Fruit fly (Drosophila melanogaster) ovary, adult (tissue): ENCODE data around the gene Syx13.

Experiments
- CG17801 ChIP-seq: fragments of 200-800 bp; optimal IDR thresholded peaks from 2 replicates; lab custom pipeline; 2019; ENCODE audit warnings: missing biosample characterization, mild to moderate bottlenecking, missing genetic modification characterization, moderate library complexity; ENCODE audit not compliant: partially characterized antibody

Gene Syx13

dm6 chr3L:13044335-13044814 lies at the start of gene Syx13:
Gene Syx13, plus strand, starts transcription at chr3L:13044434.
- TF ChIP-seq CG17801 (GFP tag; lab: Kevin White, UChicago), result no peak

DNA sequence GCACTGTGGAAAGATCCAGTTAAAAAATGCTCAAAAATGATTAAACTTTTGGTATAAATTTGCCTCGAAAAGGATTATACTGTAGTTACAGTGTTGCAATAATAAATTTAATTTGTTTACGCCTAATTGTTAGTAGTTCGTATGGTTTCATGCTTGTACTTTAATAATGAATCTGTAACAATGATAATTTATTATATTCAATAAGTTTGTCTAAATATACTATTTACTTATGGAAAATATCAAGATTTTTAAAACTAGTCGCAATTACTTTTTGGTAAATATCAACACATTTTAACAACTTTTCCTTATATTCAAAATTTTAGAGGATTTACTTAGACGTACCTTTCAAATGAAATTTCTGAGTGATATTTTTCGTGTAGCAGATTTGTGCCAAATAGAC lies 49.4 kb upstream of the Syx13 start, which contains the start of gene CG11262:
CG11262 (plus strand) TSS at position 301 of the 400 bp plus-strand sequence.
- TF ChIP-seq CG17801 (GFP tag; lab: Kevin White, UChicago), result no peak

dm6 chr3L:13006490-13006889 lies 37.7 kb upstream of the Syx13 start, which contains the start of gene CG11263:
Gene CG11263, plus strand, starts transcription at chr3L:13006817.
- no peak for TF ChIP-seq CG17801 (GFP tag; lab: Kevin White, UChicago)

DNA sequence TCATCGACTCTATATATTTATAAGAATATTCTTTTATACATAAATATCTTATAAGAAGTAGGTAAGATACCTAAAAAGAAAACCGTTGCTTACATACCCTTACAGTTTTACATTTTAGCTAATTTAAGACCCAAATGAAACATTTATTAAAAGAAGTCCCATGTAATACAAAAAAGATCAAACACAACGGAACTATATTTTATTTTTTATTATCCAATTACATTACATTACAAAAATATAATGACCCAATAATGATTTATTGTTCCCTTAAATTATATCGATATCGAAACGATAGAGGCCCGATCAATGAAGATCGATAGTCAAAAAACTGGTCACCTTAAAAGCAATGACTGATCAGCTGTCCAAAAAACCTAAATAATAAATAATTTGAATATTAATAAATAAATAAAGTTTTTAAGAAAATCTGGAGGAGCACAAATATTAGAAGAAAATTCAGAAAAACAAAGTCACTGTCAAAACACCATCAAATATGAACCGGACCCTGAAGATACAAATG lies 36.2 kb upstream of the Syx13 start:
- peak; percentile 2 for TF ChIP-seq CG17801 (GFP tag; lab: Kevin White, UChicago)

DNA sequence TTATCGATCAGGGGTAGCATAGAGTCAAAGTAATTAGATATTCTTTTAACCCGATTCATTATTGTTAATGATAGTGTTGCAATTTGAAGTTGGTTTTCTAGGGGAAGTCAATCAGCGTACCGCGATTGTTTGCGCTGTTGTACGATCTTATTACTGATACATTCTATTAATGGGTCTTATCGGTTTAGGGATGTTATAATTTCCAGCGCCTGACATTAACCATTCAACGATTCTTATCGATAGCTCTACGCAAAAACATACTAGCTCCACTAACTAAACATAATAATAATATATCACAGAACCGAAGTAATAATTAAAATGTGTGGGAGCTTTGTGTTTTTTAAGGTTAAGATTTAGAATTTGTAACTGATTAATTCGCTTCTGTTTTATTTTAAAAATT lies 32.7 kb upstream of the Syx13 start, which contains the start of gene Cul6:
Cul6 (minus strand) TSS at position 175 of the 400 bp plus-strand sequence.
- TF ChIP-seq CG17801 (GFP tag; lab: Kevin White, UChicago), result no peak

DNA sequence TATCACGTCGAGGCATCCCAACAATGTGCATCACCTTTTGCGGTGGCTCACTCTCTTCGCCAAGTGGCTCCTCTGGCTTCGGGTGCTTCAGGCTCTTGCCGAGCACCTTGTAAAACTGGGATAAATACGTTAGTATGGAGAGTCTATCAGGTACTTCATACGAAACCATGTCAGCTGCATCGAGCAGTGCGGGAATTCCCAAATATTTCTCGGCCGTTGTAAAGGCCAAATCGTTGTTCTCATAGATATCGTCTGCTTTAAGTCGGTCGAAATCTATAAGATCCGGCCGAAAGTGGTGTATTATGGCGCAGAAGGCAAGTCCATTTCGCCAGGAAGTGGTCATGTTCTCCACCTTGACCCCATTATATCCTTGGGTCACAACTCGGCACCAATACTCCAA lies 29.5 kb upstream of the Syx13 start:
- TF ChIP-seq CG17801 (GFP tag; lab: Kevin White, UChicago), result no peak

DNA sequence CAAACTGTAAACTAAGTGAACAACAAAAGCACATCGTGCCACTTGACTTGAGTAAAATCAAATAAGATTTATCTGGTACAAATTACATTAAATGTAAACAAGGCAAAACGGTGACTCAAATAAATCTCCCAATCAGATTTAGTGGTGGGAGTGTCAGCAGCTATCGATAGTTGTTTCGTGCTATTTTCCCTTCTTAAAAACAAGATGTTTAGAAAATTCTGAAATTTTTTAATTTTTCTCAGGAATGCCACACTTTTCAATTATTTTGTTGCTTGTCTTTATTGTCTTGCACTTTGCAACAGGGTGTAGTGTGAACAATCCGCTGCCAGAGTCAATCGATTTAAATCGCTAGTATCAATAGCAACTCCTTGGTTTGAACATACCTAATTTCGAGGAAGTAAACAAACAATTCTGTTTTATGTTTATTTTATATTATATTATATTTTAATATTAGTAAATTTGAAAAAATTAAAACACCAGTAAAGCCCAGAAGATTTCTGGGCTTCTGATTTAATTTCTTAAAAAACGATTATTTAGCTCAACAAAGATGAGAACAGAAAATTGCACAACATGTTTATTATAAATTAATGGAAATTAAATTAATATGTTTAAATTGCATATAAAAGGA lies 28.9 kb upstream of the Syx13 start, which contains the start of gene MICAL-like:
MICAL-like (minus strand) TSS at position 138 of the 628 bp plus-strand sequence.
- TF ChIP-seq CG17801 (GFP tag; lab: Kevin White, UChicago), result peak; percentile 24

- TF ChIP-seq CG17801 (GFP tag; lab: Kevin White, UChicago), result peak; percentile 84
Observed at dm6 chr3L:13015823-13016465, 28.3 kb upstream of the Syx13 start, which contains the start of gene CG11267. Gene CG11267, plus strand, starts transcription at chr3L:13016050.

DNA sequence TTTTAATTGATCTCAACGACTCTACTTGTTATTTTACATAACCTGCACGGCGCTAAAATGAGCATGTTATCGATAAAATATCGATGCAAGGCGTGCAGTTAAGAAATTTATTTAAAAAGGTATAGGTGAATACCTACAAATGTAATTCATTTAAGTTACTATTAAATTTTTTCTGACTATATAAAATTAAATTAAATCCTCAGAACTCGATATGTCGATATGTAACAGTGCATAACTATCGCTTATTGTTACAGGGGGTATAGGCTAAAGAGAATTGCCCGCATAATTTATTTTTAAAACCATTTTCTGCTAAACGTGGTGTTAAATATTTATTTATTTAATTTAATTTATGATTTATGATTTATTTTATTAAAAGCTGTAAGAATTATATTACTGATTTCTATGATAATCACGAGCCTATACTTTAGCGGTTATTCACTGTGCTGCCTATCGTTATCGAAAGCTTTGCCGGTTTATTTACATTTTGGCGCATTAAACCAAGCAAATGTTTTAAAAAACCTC lies 26.4 kb upstream of the Syx13 start, which contains the start of the genes mRpL20 and Icmt:
mRpL20 (minus strand) TSS at position 65 of the 522 bp plus-strand sequence.
Icmt (plus strand) TSS at position 464 of the 522 bp plus-strand sequence.
- peak; percentile 92 for TF ChIP-seq CG17801 (GFP tag; lab: Kevin White, UChicago)

dm6 chr3L:13019249-13019956 lies 24.8 kb upstream of the Syx13 start:
- no peak for TF ChIP-seq CG17801 (GFP tag; lab: Kevin White, UChicago)

DNA sequence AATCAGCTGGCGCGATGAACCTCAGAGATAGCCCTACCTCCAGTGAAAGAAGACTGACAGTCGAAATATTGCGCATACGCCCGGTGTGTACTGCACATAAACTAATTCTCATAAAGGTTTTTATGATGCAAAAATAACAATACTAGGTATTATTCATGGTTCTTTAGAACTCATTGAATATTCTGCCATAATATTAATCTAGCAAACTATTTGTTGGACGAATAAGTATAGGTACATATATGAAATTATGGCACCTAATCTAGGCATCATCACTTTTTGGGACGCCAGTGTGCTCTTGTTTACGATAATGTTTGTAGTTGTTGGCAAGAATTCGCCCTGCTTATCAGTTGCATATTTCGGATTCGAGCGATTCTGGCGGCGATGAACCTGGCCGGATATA lies 22.5 kb upstream of the Syx13 start:
- no peak for TF ChIP-seq CG17801 (GFP tag; lab: Kevin White, UChicago)

DNA sequence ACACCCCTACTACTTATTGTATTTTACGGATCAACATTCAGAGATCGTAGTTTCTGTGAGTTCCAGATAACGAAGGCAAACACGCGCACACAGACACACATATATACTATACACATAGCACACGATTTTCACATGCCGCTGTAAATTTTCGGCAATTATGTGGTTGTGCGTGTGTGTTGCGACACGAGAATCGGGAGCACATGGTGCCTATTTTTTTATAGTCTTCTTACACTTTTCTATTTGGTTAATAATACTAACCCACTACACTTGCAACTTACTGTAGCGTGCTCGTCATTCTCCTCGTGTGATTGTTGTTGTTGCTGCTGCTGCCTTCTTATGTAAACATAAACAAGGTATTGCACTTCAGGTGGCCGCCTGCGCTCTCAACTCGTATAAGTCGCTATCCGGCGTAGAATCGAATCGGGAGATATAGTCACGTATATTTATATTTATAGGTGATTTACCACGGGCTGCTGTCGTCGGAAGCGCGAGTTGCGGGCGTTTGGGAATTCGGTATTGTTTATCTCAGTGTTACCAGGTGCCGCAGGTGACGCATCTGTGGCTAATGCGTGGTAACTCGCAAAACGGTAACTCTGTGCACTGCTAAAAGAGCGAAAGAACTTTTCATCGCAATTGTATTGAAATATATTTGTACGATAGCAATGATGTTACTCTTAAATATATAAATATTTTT lies 21.9 kb upstream of the Syx13 start, which contains the start of gene Adk2:
Adk2 (minus strand) TSS at position 529 of the 694 bp plus-strand sequence.
- TF ChIP-seq CG17801 (GFP tag; lab: Kevin White, UChicago), result no peak

DNA sequence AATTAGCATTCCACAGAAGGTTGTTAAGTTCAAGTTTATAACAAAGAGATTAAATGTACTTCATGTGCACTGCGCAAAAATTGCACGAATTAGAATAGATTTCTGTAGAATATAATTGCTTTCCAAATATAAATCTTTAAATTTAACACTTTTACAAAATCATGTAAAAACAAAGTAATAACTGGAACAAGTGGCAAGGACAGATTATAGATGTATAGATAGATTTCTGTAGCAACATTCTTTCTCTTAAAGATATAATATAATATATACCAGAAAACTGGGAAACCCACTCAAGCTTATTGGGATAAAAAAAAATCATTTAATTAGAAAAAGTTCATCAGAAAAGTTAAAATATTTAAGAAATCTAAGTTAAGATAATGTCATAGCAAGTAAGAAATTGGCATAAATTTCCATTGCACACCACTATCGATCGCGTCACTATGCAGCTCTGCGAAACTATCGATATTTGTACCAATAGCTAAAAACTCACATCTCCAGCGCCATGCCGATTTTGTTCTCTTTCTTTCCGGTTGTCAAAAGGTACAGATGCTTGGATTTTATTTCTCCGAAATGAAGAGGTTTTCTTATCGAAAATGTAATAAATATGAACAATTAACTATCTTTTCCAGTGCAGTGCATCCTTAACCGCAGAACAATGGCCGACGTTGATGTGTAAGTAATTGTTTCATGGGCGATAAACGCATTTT lies 21.2 kb upstream of the Syx13 start, which contains the start of gene RpS12:
RpS12 (plus strand) TSS at position 499 of the 707 bp plus-strand sequence.
- peak; percentile 73 for TF ChIP-seq CG17801 (GFP tag; lab: Kevin White, UChicago)
